Fruit fly (Drosophila melanogaster) whole organism, embryonic: ENCODE data around the gene CG8861.

Source experiments
- Aef1 ChIP-seq: fragments of 200-800 bp; sonication (Bioruptor generic); IDR thresholded peaks from 3 replicates; pipeline ENCODE4 v1.3.6; 2022; ENCODE audit warnings: missing biosample characterization, missing genetic modification characterization
- Atf3 ChIP-seq: fragments of 200-800 bp; sonication (Bioruptor generic); optimal IDR thresholded peaks from 3 replicates; lab custom pipeline; 2016; ENCODE audit warnings: missing biosample characterization, missing genetic modification characterization
- B-H1 ChIP-seq: fragments of 200-800 bp; sonication (Bioruptor generic); IDR thresholded peaks from 3 replicates; pipeline ENCODE4 v1.3.6; 2022; ENCODE audit warnings: missing biosample characterization, missing genetic modification characterization
- CG10267 ChIP-seq: fragments of 200-800 bp; sonication (Bioruptor generic); optimal IDR thresholded peaks from 2 replicates; lab custom pipeline; 2018; ENCODE audit warnings: missing biosample characterization, mild to moderate bottlenecking, missing genetic modification characterization, moderate library complexity
- CG10979 ChIP-seq: fragments of 200-800 bp; sonication (Bioruptor generic); optimal IDR thresholded peaks from 2 replicates; lab custom pipeline; 2018; ENCODE audit warnings: missing biosample characterization, mild to moderate bottlenecking, missing genetic modification characterization, moderate library complexity
- CG1233 ChIP-seq: fragments of 200-800 bp; sonication (Bioruptor generic); optimal IDR thresholded peaks from 4 replicates; lab custom pipeline; 2018; ENCODE audit warnings: missing biosample characterization, mild to moderate bottlenecking, missing genetic modification characterization
- CG12744 ChIP-seq: fragments of 200-800 bp; sonication (Bioruptor generic); optimal IDR thresholded peaks from 2 replicates; lab custom pipeline; 2016; ENCODE audit warnings: missing biosample characterization, missing genetic modification characterization
- CG13123 ChIP-seq: fragments of 200-800 bp; sonication (Bioruptor generic); optimal IDR thresholded peaks from 2 replicates; lab custom pipeline; 2016; ENCODE audit warnings: missing biosample characterization, missing genetic modification characterization
- CG13424 ChIP-seq: fragments of 200-800 bp; sonication (Bioruptor generic); optimal IDR thresholded peaks from 2 replicates; lab custom pipeline; 2019; ENCODE audit warnings: missing biosample characterization, mild to moderate bottlenecking, missing genetic modification characterization, moderate library complexity
- CG13624 ChIP-seq: fragments of 200-800 bp; sonication (Bioruptor generic); optimal IDR thresholded peaks from 2 replicates; lab custom pipeline; 2016; ENCODE audit warnings: missing biosample characterization, missing genetic modification characterization
- CG14050 ChIP-seq: fragments of 200-800 bp; sonication (Bioruptor generic); IDR thresholded peaks from 3 replicates; pipeline ENCODE4 v1.3.6; 2022; ENCODE audit warnings: missing biosample characterization, missing genetic modification characterization
- CG14667 ChIP-seq: fragments of 200-800 bp; sonication (Bioruptor generic); IDR thresholded peaks from 2 replicates; pipeline ENCODE4 v1.3.6; 2022; ENCODE audit warnings: missing biosample characterization, missing genetic modification characterization
- CG15696 ChIP-seq: fragments of 200-800 bp; sonication (Bioruptor generic); optimal IDR thresholded peaks from 2 replicates; lab custom pipeline; 2019; ENCODE audit warnings: missing biosample characterization, mild to moderate bottlenecking, missing genetic modification characterization, moderate library complexity
- CG1602 ChIP-seq: fragments of 200-800 bp; sonication (Bioruptor generic); optimal IDR thresholded peaks from 3 replicates; lab custom pipeline; 2016; ENCODE audit warnings: missing biosample characterization, missing genetic modification characterization
- CG17361 ChIP-seq: fragments of 200-800 bp; sonication (Bioruptor generic); IDR thresholded peaks from 3 replicates; pipeline ENCODE4 v1.3.6; 2022; ENCODE audit warnings: missing biosample characterization, missing genetic modification characterization
- CG17829 ChIP-seq: fragments of 200-800 bp; optimal IDR thresholded peaks from 2 replicates; lab custom pipeline; 2019; ENCODE audit warnings: missing biosample characterization, mild to moderate bottlenecking, missing genetic modification characterization, moderate library complexity
- CG2202 ChIP-seq: fragments of 200-800 bp; sonication (Bioruptor generic); optimal IDR thresholded peaks from 2 replicates; lab custom pipeline; 2018; ENCODE audit warnings: missing biosample characterization, mild to moderate bottlenecking, missing genetic modification characterization
- CG2678 ChIP-seq: fragments of 200-800 bp; sonication (Bioruptor generic); optimal IDR thresholded peaks from 3 replicates; lab custom pipeline; 2019; ENCODE audit warnings: missing biosample characterization, mild to moderate bottlenecking, missing genetic modification characterization, moderate library complexity
- CG2875 ChIP-seq: fragments of 200-800 bp; sonication (Bioruptor generic); optimal IDR thresholded peaks from 2 replicates; lab custom pipeline; 2017; ENCODE audit warnings: missing biosample characterization, mild to moderate bottlenecking, missing genetic modification characterization, missing genetic modification reagents
- CG7928 ChIP-seq: fragments of 200-800 bp; sonication (Bioruptor generic); optimal IDR thresholded peaks from 2 replicates; lab custom pipeline; 2017; ENCODE audit warnings: missing biosample characterization, mild to moderate bottlenecking, missing genetic modification characterization
- CG7987 ChIP-seq: fragments of 200-800 bp; sonication (Bioruptor generic); optimal IDR thresholded peaks from 2 replicates; lab custom pipeline; 2018; ENCODE audit warnings: missing biosample characterization, mild to moderate bottlenecking, missing genetic modification characterization, moderate library complexity
- CG8944 ChIP-seq: fragments of 200-800 bp; sonication (Bioruptor generic); optimal IDR thresholded peaks from 3 replicates; lab custom pipeline; 2016; ENCODE audit warnings: missing biosample characterization, missing genetic modification characterization
- Chrac-16 ChIP-seq: fragments of 200-800 bp; sonication (Bioruptor generic); optimal IDR thresholded peaks from 3 replicates; lab custom pipeline; 2016; ENCODE audit warnings: missing biosample characterization, missing genetic modification characterization
- D ChIP-seq, 2 experiments: fragments of 200-800 bp in 1 of 2; fragments of >200 bp in 1 of 2; sonication (Bioruptor generic) in 1 of 2; optimal IDR thresholded peaks; 2 replicates in 1 of 2; 3 replicates in 1 of 2; lab custom pipeline; 2017; ENCODE audit warnings: mild to moderate bottlenecking in 1 of 2, missing biosample characterization in 1 of 2, missing genetic modification characterization in 1 of 2, missing genetic modification reagents in 1 of 2
- Deaf1 ChIP-seq: fragments of 200-800 bp; optimal IDR thresholded peaks from 3 replicates; lab custom pipeline; 2019; ENCODE audit warnings: missing biosample characterization, mild to moderate bottlenecking, missing genetic modification characterization, moderate library complexity
- Ets65A ChIP-seq: fragments of 200-800 bp; sonication (Bioruptor generic); peaks from one replicate; lab custom pipeline; 2016; ENCODE audit warnings: missing biosample characterization, missing genetic modification characterization
- Gsc ChIP-seq: fragments of 200-800 bp; sonication (Bioruptor generic); IDR thresholded peaks from 2 replicates; pipeline ENCODE4 v1.3.6; 2022; ENCODE audit warnings: missing biosample characterization, missing genetic modification characterization
- HLH54F ChIP-seq: fragments of 200-800 bp; sonication (Bioruptor generic); optimal IDR thresholded peaks from 3 replicates; lab custom pipeline; 2016; ENCODE audit warnings: missing biosample characterization, missing genetic modification characterization
- Kr ChIP-seq: fragments of 200-800 bp; sonication (Bioruptor generic); optimal IDR thresholded peaks from 2 replicates; lab custom pipeline; 2017; ENCODE audit warnings: missing biosample characterization, mild to moderate bottlenecking, missing genetic modification characterization
- Poxn ChIP-seq: fragments of 200-800 bp; sonication (Bioruptor generic); IDR thresholded peaks from 2 replicates; pipeline ENCODE4 v1.3.6; 2022; ENCODE audit warnings: missing biosample characterization, missing genetic modification characterization
- Ptx1 ChIP-seq: fragments of 200-800 bp; sonication (Bioruptor generic); IDR thresholded peaks from 2 replicates; pipeline ENCODE4 v1.3.6; 2022; ENCODE audit warnings: missing biosample characterization, missing genetic modification characterization
- Six4 ChIP-seq: fragments of 200-800 bp; sonication (Bioruptor generic); optimal IDR thresholded peaks from 2 replicates; lab custom pipeline; 2016; ENCODE audit warnings: missing biosample characterization, missing genetic modification characterization
- ash1 ChIP-seq: fragments of 200-800 bp; sonication (Bioruptor generic); optimal IDR thresholded peaks from 2 replicates; lab custom pipeline; 2018; ENCODE audit warnings: missing biosample characterization, mild to moderate bottlenecking, missing genetic modification characterization
- bcd ChIP-seq: fragments of 200-800 bp; sonication (Bioruptor generic); optimal IDR thresholded peaks from 2 replicates; lab custom pipeline; 2017; ENCODE audit warnings: missing biosample characterization, mild to moderate bottlenecking, missing genetic modification characterization
- bowl ChIP-seq: fragments of 200-800 bp; sonication (Bioruptor generic); IDR thresholded peaks from 2 replicates; pipeline ENCODE4 v1.3.6; 2022; ENCODE audit warnings: missing biosample characterization, missing genetic modification characterization
- cas ChIP-seq: fragments of 200-800 bp; sonication (Bioruptor generic); IDR thresholded peaks from 2 replicates; pipeline ENCODE4 v1.3.6; 2022; ENCODE audit warnings: missing biosample characterization, missing genetic modification characterization
- cato ChIP-seq: fragments of 200-800 bp; sonication (Bioruptor generic); optimal IDR thresholded peaks from 2 replicates; lab custom pipeline; 2016; ENCODE audit warnings: missing biosample characterization, missing genetic modification characterization, borderline replicate concordance
- chif ChIP-seq, 2 experiments: fragments of 200-800 bp; sonication (Bioruptor generic); optimal IDR thresholded peaks; 3 replicates each; lab custom pipeline; 2016; ENCODE audit warnings: missing biosample characterization in 2 of 2, missing genetic modification characterization in 2 of 2
- ems ChIP-seq: fragments of 200-800 bp; sonication (Bioruptor generic); optimal IDR thresholded peaks from 3 replicates; lab custom pipeline; 2016; ENCODE audit warnings: missing biosample characterization, missing genetic modification characterization
- eyg ChIP-seq: fragments of 200-800 bp; sonication (Bioruptor generic); optimal IDR thresholded peaks from 3 replicates; lab custom pipeline; 2016; ENCODE audit warnings: missing biosample characterization, missing genetic modification characterization
- fru ChIP-seq: fragments of >200 bp; optimal IDR thresholded peaks from 2 replicates; lab custom pipeline; 2017
- gfzf ChIP-seq: fragments of 200-800 bp; sonication (Bioruptor generic); optimal IDR thresholded peaks from 2 replicates; lab custom pipeline; 2016; ENCODE audit warnings: missing biosample characterization, mild to moderate bottlenecking, missing genetic modification characterization, moderate library complexity
- hb ChIP-seq: fragments of 200-800 bp; sonication (Bioruptor generic); IDR thresholded peaks from 3 replicates; pipeline ENCODE4 v1.3.6; 2022; ENCODE audit warnings: missing biosample characterization, missing genetic modification characterization; ENCODE audit not compliant: partially characterized antibody
- her ChIP-seq: fragments of 200-800 bp; sonication (Bioruptor generic); optimal IDR thresholded peaks from 2 replicates; lab custom pipeline; 2016; ENCODE audit warnings: missing biosample characterization, missing genetic modification characterization
- jing ChIP-seq: fragments of 200-800 bp; sonication (Bioruptor generic); optimal IDR thresholded peaks from 2 replicates; lab custom pipeline; 2018; ENCODE audit warnings: missing biosample characterization, mild to moderate bottlenecking, missing genetic modification characterization
- odd ChIP-seq: fragments of 200-800 bp; sonication (Bioruptor generic); optimal IDR thresholded peaks from 2 replicates; lab custom pipeline; 2017; ENCODE audit warnings: missing biosample characterization, mild to moderate bottlenecking, missing genetic modification characterization
- repo ChIP-seq: fragments of 200-800 bp; sonication (Bioruptor generic); optimal IDR thresholded peaks from 2 replicates; lab custom pipeline; 2016; ENCODE audit warnings: missing biosample characterization, missing genetic modification characterization
- sob ChIP-seq: fragments of 200-800 bp; sonication (Bioruptor generic); IDR thresholded peaks from 2 replicates; pipeline ENCODE4 v1.3.6; 2022; ENCODE audit warnings: missing biosample characterization, missing genetic modification characterization
- tap ChIP-seq: fragments of 200-800 bp; optimal IDR thresholded peaks from 3 replicates; lab custom pipeline; 2019; ENCODE audit warnings: missing biosample characterization, mild to moderate bottlenecking, missing genetic modification characterization, moderate library complexity

CG8861 gene

dm6 chr3R:9341189-9342012 is 13.1 kb upstream of the CG8861 start (continued):
- peak; percentile 81 for TF ChIP-seq CG17829
- TF ChIP-seq Aef1 (GFP tag; lab: Robert Waterston, UW), result peak; percentile 58; the same call in 2 of the 3 replicates
- peak; percentile 20 for TF ChIP-seq Ets65A (GFP tag; lab: Kevin White, UChicago)
- no peak; the same call in 1 of the 2 replicates for TF ChIP-seq CG14667 (GFP tag; lab: Robert Waterston, UW)
- TF ChIP-seq jing, result no peak
- peak; percentile 70 for TF ChIP-seq CG14050 (GFP tag; lab: Robert Waterston, UW)
- no peak for TF ChIP-seq bowl
- TF ChIP-seq cato, result peak; percentile 23
- peak; percentile 60 for TF ChIP-seq bcd (GFP tag; lab: Kevin White, UChicago)
- TF ChIP-seq CG1602, result peak; percentile 56
- TF ChIP-seq sob (GFP tag; lab: Robert Waterston, UW), result peak; percentile 78
- peak; percentile 31 for TF ChIP-seq CG13123 (GFP tag; lab: Kevin White, UChicago)
- TF ChIP-seq fru (lab: Kevin White, UChicago), result no peak
- peak; percentile 81 for TF ChIP-seq CG17361 (GFP tag; lab: Robert Waterston, UW)
- peak; percentile 66 for TF ChIP-seq CG12744
- TF ChIP-seq Chrac-16 (GFP tag; lab: Kevin White, UChicago), result peak; percentile 73
- TF ChIP-seq CG10979, result peak; percentile 75
- TF ChIP-seq Six4 (GFP tag; lab: Kevin White, UChicago), result peak; percentile 63
- peak; percentile 25 for TF ChIP-seq CG2875 (GFP tag; lab: Kevin White, UChicago)
- TF ChIP-seq eyg, result no peak
- no peak for TF ChIP-seq D (optimal IDR thresholded peaks at IDR 0.05; lab: Kevin White, UChicago)
- peak; percentile 65 for TF ChIP-seq D (GFP tag; optimal IDR thresholded peaks at IDR 0.05; lab: Kevin White, UChicago)
- TF ChIP-seq odd, result peak; percentile 78
- peak; percentile 82; the same call in 1 of the 3 replicates for TF ChIP-seq hb
- peak; percentile 74 for TF ChIP-seq CG10267 (tag; lab: Kevin White, UChicago)
- TF ChIP-seq chif (GFP tag; optimal IDR thresholded peaks at IDR 0.05; lab: Kevin White, UChicago), result peak; percentile 15 to 63
- no peak for TF ChIP-seq Gsc (GFP tag; lab: Robert Waterston, UW)
- peak; percentile 91 for TF ChIP-seq CG2678 (tag; lab: Kevin White, UChicago)
- TF ChIP-seq repo (GFP tag; lab: Kevin White, UChicago), result peak; percentile 15
- TF ChIP-seq tap (tag; lab: Kevin White, UChicago), result peak; percentile 77
- peak; percentile 22 for TF ChIP-seq her (GFP tag; lab: Kevin White, UChicago)
- peak; percentile 62 for TF ChIP-seq CG2202 (tag; lab: Kevin White, UChicago)
- peak; percentile 76 for TF ChIP-seq CG1233
- peak; percentile 77 for TF ChIP-seq CG7987
- TF ChIP-seq CG15696, result peak; percentile 72
- TF ChIP-seq CG8944 (GFP tag; lab: Kevin White, UChicago), result peak; percentile 27
- TF ChIP-seq ash1 (GFP tag; lab: Kevin White, UChicago), result peak; percentile 72
- peak; percentile 33; the same call in 2 of the 3 replicates for TF ChIP-seq B-H1 (GFP tag; lab: Robert Waterston, UW)
- TF ChIP-seq CG13424 (tag; lab: Kevin White, UChicago), result peak; percentile 87
- no peak for TF ChIP-seq CG13624 (GFP tag; lab: Kevin White, UChicago)
- peak; percentile 34 for TF ChIP-seq Atf3 (GFP tag; lab: Kevin White, UChicago)
- peak; percentile 63 for TF ChIP-seq ems (GFP tag; lab: Kevin White, UChicago)
- no peak for TF ChIP-seq Kr (GFP tag; lab: Kevin White, UChicago)
- peak; percentile 41 for TF ChIP-seq HLH54F (GFP tag; lab: Kevin White, UChicago)
- peak; percentile 24 for TF ChIP-seq CG7928 (GFP tag; lab: Kevin White, UChicago)
- TF ChIP-seq gfzf (GFP tag; lab: Kevin White, UChicago), result no peak
- TF ChIP-seq Ptx1 (GFP tag; lab: Robert Waterston, UW), result peak; percentile 74
- TF ChIP-seq cas (GFP tag; lab: Robert Waterston, UW), result peak; percentile 60; the same call in 1 of the 2 replicates
- TF ChIP-seq Deaf1 (tag; lab: Kevin White, UChicago), result peak; percentile 68
- no peak for TF ChIP-seq Poxn (GFP tag; lab: Robert Waterston, UW)
